Worm (Caenorhabditis elegans): ENCODE data around the gene unc-4.

DNA sequence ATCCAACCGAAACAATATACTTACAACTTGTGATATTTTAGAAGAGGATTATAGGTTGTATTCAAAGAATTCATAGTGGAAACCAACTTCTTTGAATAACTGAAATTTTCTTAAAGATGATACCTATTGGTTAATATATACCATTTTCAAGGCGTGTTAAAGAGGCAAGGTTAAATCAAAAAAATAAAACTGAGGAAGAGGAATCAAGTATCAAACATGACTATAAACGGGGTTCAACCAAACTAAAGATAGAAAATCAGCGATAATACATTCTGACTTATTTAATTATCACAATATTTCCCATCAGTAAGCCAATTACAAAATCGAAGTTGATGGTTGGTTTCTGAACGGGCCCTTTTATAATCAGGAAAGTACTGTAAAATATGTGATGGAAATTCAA is 38.8 kb downstream of the unc-4 start, which contains the start of gene chil-3:
- no peak for TF ChIP-seq hmbx-1 (tag; optimal IDR thresholded peaks at IDR 0.05)
- TF ChIP-seq pes-1 (GFP tag; IDR thresholded peaks at IDR 0.05) = no peak
- no peak for TF ChIP-seq ama-1 (optimal IDR thresholded peaks at IDR 0.05)

Data from whole organism, early embryonic.